Fruit fly (Drosophila melanogaster): Measurements from ENCODE around the gene CG4073.

dm6 chr3R:10706763-10707162, 7.8 kb upstream of the CG4073 start, which contains the start of the genes CG31467 and CG14684:
- no peak for TF ChIP-seq CG15269 (tag; optimal IDR thresholded peaks at IDR 0.05)
- TF ChIP-seq CG11093 (GFP tag; IDR thresholded peaks at IDR 0.05): no peak
